Worm (Caenorhabditis elegans): Measurements from ENCODE around the gene srd-33.

srd-33 gene

ce11 chrV:4871992-4872391, at the start of gene srd-33:
TSS of gene srd-33 (plus strand) at chrV:4872292.
- no peak for TF ChIP-seq unc-62 (GFP tag; optimal IDR thresholded peaks at IDR 0.05)

DNA sequence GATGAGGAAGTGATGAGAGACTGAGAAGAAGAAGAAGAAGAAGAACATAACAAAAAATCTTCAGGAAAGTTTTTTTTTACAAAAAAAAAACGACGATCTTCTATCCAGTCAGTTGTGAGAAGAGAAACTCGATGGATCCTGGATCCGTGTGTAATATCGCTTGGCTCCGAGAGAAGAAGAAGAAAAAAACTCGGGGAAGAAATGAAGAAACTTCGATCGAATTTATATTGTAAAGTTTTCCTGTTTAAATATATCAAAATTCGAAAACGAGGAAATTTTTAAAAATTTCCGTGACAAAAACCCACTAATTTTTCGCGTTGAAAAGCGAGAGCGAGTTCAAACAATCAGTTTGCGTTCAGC, 48.8 kb upstream of the srd-33 start, which contains the start of gene adss-1:
Gene adss-1 (minus strand): TSS at position 101 of the 360 bp plus-strand sequence.
- no peak for TF ChIP-seq unc-62 (GFP tag; optimal IDR thresholded peaks at IDR 0.05)

- TF ChIP-seq unc-62 (GFP tag; optimal IDR thresholded peaks at IDR 0.05), result no peak
Measured at ce11 chrV:4823683-4824391, 48.3 kb upstream of the srd-33 start.

- no peak for TF ChIP-seq unc-62 (GFP tag; optimal IDR thresholded peaks at IDR 0.05)
Measured at ce11 chrV:4826710-4827380, 45.2 kb upstream of the srd-33 start, which contains the start of the genes hsp-6 and C37H5.5. TSS of gene hsp-6 (minus strand) at chrV:4826760. TSS of gene C37H5.5 (plus strand) at chrV:4827360.

- no peak for TF ChIP-seq unc-62 (GFP tag; optimal IDR thresholded peaks at IDR 0.05)
Measured at ce11 chrV:4834277-4834676, 37.8 kb upstream of the srd-33 start, which contains the start of gene C37H5.14. TSS of gene C37H5.14 (minus strand) at chrV:4834377.

- no peak for TF ChIP-seq unc-62 (GFP tag; optimal IDR thresholded peaks at IDR 0.05)
Measured at ce11 chrV:4839913-4840312, 32.2 kb upstream of the srd-33 start, which contains the start of gene nas-9. TSS of gene nas-9 (minus strand) at chrV:4840013.

DNA sequence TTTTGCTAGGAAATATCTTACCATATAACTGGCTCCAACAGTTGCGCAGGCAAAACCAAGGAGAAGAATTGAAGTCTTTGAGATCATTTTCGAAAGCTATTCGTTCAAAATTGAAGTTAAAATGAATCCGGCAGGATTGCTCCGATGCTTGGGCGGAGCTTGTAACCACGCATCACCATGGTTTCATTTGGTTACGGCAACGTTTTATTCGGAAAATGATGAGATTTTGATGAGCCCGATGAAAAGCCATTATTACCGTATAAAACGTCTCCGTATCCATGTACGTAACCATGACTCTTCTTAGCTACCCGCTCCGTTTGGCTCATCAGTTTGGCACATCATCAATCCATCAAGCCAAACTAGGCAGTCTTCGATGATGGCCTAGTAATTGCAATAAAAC, 30.9 kb upstream of the srd-33 start, which contains the start of gene cwp-1:
Gene cwp-1 (minus strand): TSS at position 101 of the 400 bp plus-strand sequence.
- no peak for TF ChIP-seq unc-62 (GFP tag; optimal IDR thresholded peaks at IDR 0.05)

ce11 chrV:4842544-4842943, 29.5 kb upstream of the srd-33 start, which contains the start of the genes cwp-2 and cwp-3:
TSS of gene cwp-2 (minus strand) at chrV:4842644.
TSS of gene cwp-3 (plus strand) at chrV:4842836.
- no peak for TF ChIP-seq unc-62 (GFP tag; optimal IDR thresholded peaks at IDR 0.05)

DNA sequence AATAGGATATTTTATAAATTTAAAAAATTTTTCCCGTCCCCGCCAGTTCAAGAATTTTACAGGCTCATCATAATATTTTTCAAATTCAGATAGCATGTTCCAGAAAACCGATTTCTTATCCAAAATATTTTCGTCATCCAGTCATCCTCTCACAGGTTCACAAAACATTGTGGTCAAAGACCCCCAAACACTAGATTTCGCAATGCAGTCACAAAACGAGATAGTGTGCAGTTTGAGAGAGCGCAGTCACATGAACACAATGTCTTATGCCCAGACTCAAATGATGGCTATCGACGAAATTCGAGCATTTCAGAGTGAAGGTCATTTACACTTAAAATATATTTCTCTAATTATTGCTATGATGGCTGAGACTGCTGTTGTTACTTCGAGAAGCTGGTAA, 27.5 kb upstream of the srd-33 start, which contains the start of gene abhd-5.2:
Gene abhd-5.2 (plus strand): TSS at position 95 of the 400 bp plus-strand sequence.
- no peak for TF ChIP-seq unc-62 (GFP tag; optimal IDR thresholded peaks at IDR 0.05)

DNA sequence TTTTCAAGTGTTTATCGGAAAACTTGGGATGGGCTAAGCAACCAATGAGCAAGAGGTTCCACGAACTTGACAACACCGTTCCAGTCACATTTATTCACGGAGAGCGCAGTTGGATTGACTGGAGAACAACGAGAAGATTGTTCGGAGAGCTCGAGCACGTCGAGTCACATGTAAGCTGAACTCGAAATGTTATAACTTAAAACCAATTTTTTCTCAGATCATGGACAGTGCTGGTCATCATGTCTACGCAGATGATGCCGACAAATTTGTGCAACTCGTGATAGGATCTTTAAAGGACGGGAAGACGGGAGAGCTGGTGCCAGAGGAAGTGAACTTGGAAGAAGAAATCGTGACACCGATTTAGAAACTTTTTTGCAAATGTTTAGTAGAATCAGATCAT, 25.6 kb upstream of the srd-33 start:
- TF ChIP-seq unc-62 (GFP tag; optimal IDR thresholded peaks at IDR 0.05), result no peak

- TF ChIP-seq unc-62 (GFP tag; optimal IDR thresholded peaks at IDR 0.05), result no peak
Measured at ce11 chrV:4847424-4847823, 24.7 kb upstream of the srd-33 start, which contains the start of gene abhd-5.1. TSS of gene abhd-5.1 (plus strand) at chrV:4847653.

DNA sequence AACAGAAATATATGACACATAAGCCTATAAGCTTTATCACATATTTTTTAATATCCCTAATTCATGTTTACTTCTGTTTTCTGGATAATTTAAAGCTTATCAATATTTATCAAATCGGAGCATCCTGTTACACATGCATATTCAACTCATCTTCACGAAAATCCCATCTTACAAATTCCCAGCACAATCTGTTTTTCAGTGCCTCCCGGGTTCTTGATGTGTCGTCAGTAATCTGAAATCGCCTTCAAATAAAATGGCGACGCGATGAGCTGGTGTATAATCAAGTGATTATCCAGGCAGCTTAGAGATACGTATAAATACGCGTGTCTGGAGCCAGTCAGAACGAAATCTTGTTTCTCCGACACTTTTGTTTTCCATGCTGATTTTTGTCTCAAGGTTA, 21.6 kb upstream of the srd-33 start:
- no peak for TF ChIP-seq unc-62 (GFP tag; optimal IDR thresholded peaks at IDR 0.05)

DNA sequence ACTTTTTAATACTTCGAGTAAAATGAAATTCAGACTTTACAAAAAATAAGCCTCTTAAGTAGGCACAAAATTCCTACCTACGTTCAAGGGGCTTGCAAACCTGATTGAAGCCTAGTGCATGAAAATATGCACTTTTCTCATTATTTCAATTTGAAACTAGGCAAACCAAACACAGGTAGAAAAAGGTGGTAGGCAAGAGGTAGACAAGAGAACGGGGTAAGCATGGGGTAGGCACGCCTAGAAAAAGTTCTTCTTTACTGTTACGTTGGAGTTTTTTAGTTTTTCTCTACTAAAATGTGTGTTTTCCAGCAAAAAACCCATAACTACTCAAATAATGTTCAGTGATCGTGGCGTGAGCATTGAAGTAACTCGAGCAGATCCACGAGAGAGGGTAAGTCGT, 21.0 kb upstream of the srd-33 start, which contains the start of gene nex-4:
Gene nex-4 (plus strand): TSS at position 301 of the 400 bp plus-strand sequence.
- no peak for TF ChIP-seq unc-62 (GFP tag; optimal IDR thresholded peaks at IDR 0.05)

DNA sequence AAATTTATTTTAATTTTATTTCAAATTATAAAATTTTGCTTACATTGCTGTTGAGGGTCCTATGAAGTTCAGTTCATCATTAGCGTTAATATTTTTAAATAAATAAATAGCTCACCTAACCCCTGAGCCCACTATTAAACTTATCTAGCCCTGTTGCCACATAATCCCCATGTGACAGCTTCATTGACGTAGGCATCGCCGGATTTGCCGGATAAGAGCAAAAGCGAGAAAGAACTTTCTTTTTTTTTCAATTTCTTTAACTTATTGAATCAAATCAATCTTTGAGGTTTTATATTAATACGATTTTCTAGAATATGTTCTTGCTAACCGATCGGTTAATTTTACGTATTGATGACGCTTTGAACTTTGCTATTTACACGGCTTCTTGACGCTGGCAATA, 20.1 kb upstream of the srd-33 start:
- TF ChIP-seq unc-62 (GFP tag; optimal IDR thresholded peaks at IDR 0.05), result no peak

DNA sequence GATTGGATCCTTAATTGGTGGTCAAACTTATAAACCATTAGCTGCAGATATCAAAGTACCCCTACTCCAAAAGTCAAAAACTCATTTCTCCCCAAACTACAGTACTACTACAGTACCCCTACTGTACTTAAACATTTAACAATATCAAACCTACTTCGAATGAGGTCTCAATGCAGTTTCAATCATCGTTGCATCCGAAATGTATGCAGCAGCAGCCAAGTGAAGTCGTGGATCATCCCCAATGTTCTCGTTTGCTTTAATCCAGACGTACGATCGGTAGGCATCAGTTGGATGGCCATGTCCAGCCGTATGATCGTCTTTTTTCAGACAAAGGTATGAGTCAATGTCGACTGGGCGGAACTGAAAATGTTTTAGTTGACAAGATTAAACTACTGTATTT, 14.5 kb upstream of the srd-33 start:
- no peak for TF ChIP-seq unc-62 (GFP tag; optimal IDR thresholded peaks at IDR 0.05)

DNA sequence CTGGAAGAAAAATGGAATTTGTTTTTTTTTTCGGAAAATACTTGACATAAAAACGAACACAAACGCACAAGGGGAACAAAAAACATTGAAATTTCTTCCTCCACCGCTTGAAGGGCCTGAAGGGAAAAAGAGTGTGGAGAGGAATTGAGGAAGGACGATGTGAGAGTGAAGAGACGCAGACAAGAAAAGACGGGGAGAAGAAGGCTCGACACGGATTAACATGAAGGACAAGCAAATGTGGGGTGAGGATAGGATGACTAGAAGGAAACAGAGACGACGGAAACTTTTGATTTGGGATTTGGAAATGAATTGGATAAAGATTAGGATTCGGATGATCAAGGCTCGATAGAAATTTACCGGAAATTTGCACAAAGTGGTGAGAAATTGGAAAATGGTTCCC, 11.6 kb upstream of the srd-33 start:
- TF ChIP-seq unc-62 (GFP tag; optimal IDR thresholded peaks at IDR 0.05), result no peak

- no peak for TF ChIP-seq unc-62 (GFP tag; optimal IDR thresholded peaks at IDR 0.05)
Measured at ce11 chrV:4862737-4863136, 9.4 kb upstream of the srd-33 start, which contains the start of gene C37H5.13. TSS of gene C37H5.13 (minus strand) at chrV:4862965.
